Fruit fly (Drosophila melanogaster) whole organism, embryonic: ENCODE measurements around the gene CG14207.

ENCODE experiments used
- ATbp ChIP-seq: fragments of 200-800 bp; sonication (Bioruptor generic); optimal IDR thresholded peaks from 2 replicates; lab custom pipeline; 2017; ENCODE audit warnings: missing biosample characterization, mild to moderate bottlenecking, missing genetic modification characterization, missing genetic modification reagents
- Asciz ChIP-seq: fragments of 200-800 bp; sonication (Bioruptor generic); optimal IDR thresholded peaks from 2 replicates; lab custom pipeline; 2017; ENCODE audit warnings: missing biosample characterization, mild to moderate bottlenecking, missing genetic modification characterization, missing genetic modification reagents
- BEAF-32 ChIP-seq: fragments of 200-800 bp; sonication (Bioruptor generic); optimal IDR thresholded peaks from 3 replicates; lab custom pipeline; 2017; ENCODE audit warnings: missing biosample characterization, missing genetic modification characterization, mild to moderate bottlenecking, moderate library complexity, missing genetic modification reagents
- Bdp1 ChIP-seq: fragments of 200-800 bp; sonication (Bioruptor generic); optimal IDR thresholded peaks from 3 replicates; lab custom pipeline; 2016; ENCODE audit warnings: missing biosample characterization, missing genetic modification characterization
- BtbVII ChIP-seq: fragments of 200-800 bp; sonication (Bioruptor generic); optimal IDR thresholded peaks from 3 replicates; lab custom pipeline; 2017; ENCODE audit warnings: missing biosample characterization, mild to moderate bottlenecking, missing genetic modification characterization
- CG10274 ChIP-seq: fragments of 200-800 bp; sonication (Bioruptor generic); optimal IDR thresholded peaks from 3 replicates; lab custom pipeline; 2017; ENCODE audit warnings: missing biosample characterization, mild to moderate bottlenecking, missing genetic modification characterization
- CG10321 ChIP-seq: fragments of 200-800 bp; sonication (Bioruptor generic); IDR thresholded peaks from 2 replicates; pipeline ENCODE4 v1.3.6; 2022; ENCODE audit warnings: missing biosample characterization, missing genetic modification characterization
- CG10979 ChIP-seq: fragments of 200-800 bp; sonication (Bioruptor generic); optimal IDR thresholded peaks from 2 replicates; lab custom pipeline; 2018; ENCODE audit warnings: missing biosample characterization, mild to moderate bottlenecking, missing genetic modification characterization, moderate library complexity
- CG11695 ChIP-seq: fragments of 200-800 bp; sonication (Bioruptor generic); IDR thresholded peaks from 3 replicates; pipeline ENCODE4 v1.3.6; 2022; ENCODE audit warnings: missing biosample characterization, missing genetic modification characterization
- CG12104 ChIP-seq: fragments of 200-800 bp; sonication (Bioruptor generic); optimal IDR thresholded peaks from 3 replicates; lab custom pipeline; 2016; ENCODE audit warnings: missing biosample characterization, missing genetic modification characterization
- CG13424 ChIP-seq: fragments of 200-800 bp; sonication (Bioruptor generic); optimal IDR thresholded peaks from 2 replicates; lab custom pipeline; 2019; ENCODE audit warnings: missing biosample characterization, mild to moderate bottlenecking, missing genetic modification characterization, moderate library complexity
- CG14014 ChIP-seq: fragments of 200-800 bp; sonication (Bioruptor generic); IDR thresholded peaks from 2 replicates; pipeline ENCODE4 v1.3.6; 2022; ENCODE audit warnings: missing biosample characterization, missing genetic modification characterization
- CG14710 ChIP-seq: fragments of 200-800 bp; sonication (Bioruptor generic); optimal IDR thresholded peaks from 3 replicates; lab custom pipeline; 2019; ENCODE audit warnings: missing biosample characterization, mild to moderate bottlenecking, missing genetic modification characterization, moderate library complexity
- CG17328 ChIP-seq: fragments of 200-800 bp; sonication (Bioruptor generic); IDR thresholded peaks from 2 replicates; pipeline ENCODE4 v1.3.6; 2022; ENCODE audit warnings: missing biosample characterization, missing genetic modification characterization
- CG32767 ChIP-seq: fragments of 200-800 bp; sonication (Bioruptor generic); IDR thresholded peaks from 2 replicates; pipeline ENCODE4 v1.3.6; 2022; ENCODE audit warnings: missing biosample characterization, missing genetic modification characterization
- CG33557 ChIP-seq: fragments of 200-800 bp; sonication (Bioruptor generic); optimal IDR thresholded peaks from 2 replicates; lab custom pipeline; 2019; ENCODE audit warnings: missing biosample characterization, mild to moderate bottlenecking, missing genetic modification characterization, moderate library complexity
- CG3838 ChIP-seq: fragments of 200-800 bp; sonication (Bioruptor generic); optimal IDR thresholded peaks from 3 replicates; lab custom pipeline; 2016; ENCODE audit warnings: missing biosample characterization, missing genetic modification characterization
- CG4730 ChIP-seq: fragments of 200-800 bp; sonication (Bioruptor generic); IDR thresholded peaks from 2 replicates; pipeline ENCODE4 v1.3.6; 2022; ENCODE audit warnings: missing biosample characterization, missing genetic modification characterization
- CG5953 ChIP-seq: fragments of 200-800 bp; sonication (Bioruptor generic); IDR thresholded peaks from 2 replicates; pipeline ENCODE4 v1.3.6; 2022; ENCODE audit warnings: missing biosample characterization, missing genetic modification characterization
- CG6175 ChIP-seq: fragments of 200-800 bp; sonication (Bioruptor generic); IDR thresholded peaks from 3 replicates; pipeline ENCODE4 v1.3.6; 2022; ENCODE audit warnings: missing biosample characterization, missing genetic modification characterization
- CG6791 ChIP-seq: fragments of 200-800 bp; sonication (Bioruptor generic); IDR thresholded peaks from 3 replicates; pipeline ENCODE4 v1.3.6; 2022; ENCODE audit warnings: missing biosample characterization, missing genetic modification characterization; ENCODE audit not compliant: partially characterized antibody
- CG7372 ChIP-seq: fragments of 200-800 bp; sonication (Bioruptor generic); IDR thresholded peaks from 2 replicates; pipeline ENCODE4 v1.3.6; 2022; ENCODE audit warnings: missing biosample characterization, missing genetic modification characterization
- CG7786 ChIP-seq: fragments of 200-800 bp; sonication (Bioruptor generic); optimal IDR thresholded peaks from 2 replicates; lab custom pipeline; 2016; ENCODE audit warnings: missing biosample characterization, missing genetic modification characterization
- CkIIα-i1 ChIP-seq: fragments of 200-800 bp; sonication (Bioruptor generic); IDR thresholded peaks from 2 replicates; pipeline ENCODE4 v1.3.6; 2022; ENCODE audit warnings: missing biosample characterization, missing genetic modification characterization
- Dbx ChIP-seq: fragments of 200-800 bp; sonication (Bioruptor generic); IDR thresholded peaks from 3 replicates; pipeline ENCODE4 v1.3.6; 2022; ENCODE audit warnings: missing biosample characterization, missing genetic modification characterization
- Dref ChIP-seq: fragments of 200-800 bp; sonication (Bioruptor generic); IDR thresholded peaks from 2 replicates; pipeline ENCODE4 v1.3.6; 2022; ENCODE audit warnings: missing biosample characterization, missing genetic modification characterization
- E2f2 ChIP-seq: fragments of 200-800 bp; sonication (Bioruptor generic); IDR thresholded peaks from 2 replicates; pipeline ENCODE4 v1.3.6; 2022; ENCODE audit warnings: missing biosample characterization, missing genetic modification characterization
- Ets97D ChIP-seq: fragments of 200-800 bp; sonication (Bioruptor generic); optimal IDR thresholded peaks from 3 replicates; lab custom pipeline; 2016; ENCODE audit warnings: missing biosample characterization, missing genetic modification characterization
- Fer1 ChIP-seq: fragments of 200-800 bp; sonication (Bioruptor generic); optimal IDR thresholded peaks from 2 replicates; lab custom pipeline; 2017; ENCODE audit warnings: missing biosample characterization, mild to moderate bottlenecking, missing genetic modification characterization
- Mrtf ChIP-seq: fragments of 200-800 bp; sonication (Bioruptor generic); IDR thresholded peaks from 3 replicates; pipeline ENCODE4 v1.3.6; 2022; ENCODE audit warnings: missing biosample characterization, missing genetic modification characterization
- Nf-YB ChIP-seq: fragments of 200-800 bp; sonication (Bioruptor generic); optimal IDR thresholded peaks from 3 replicates; lab custom pipeline; 2019; ENCODE audit warnings: missing biosample characterization, mild to moderate bottlenecking, missing genetic modification characterization, moderate library complexity
- Nf-YC ChIP-seq: fragments of 200-800 bp; optimal IDR thresholded peaks from 3 replicates; lab custom pipeline; 2019; ENCODE audit warnings: missing biosample characterization, mild to moderate bottlenecking, missing genetic modification characterization, moderate library complexity
- Oli ChIP-seq: fragments of 200-800 bp; sonication (Bioruptor generic); optimal IDR thresholded peaks from 2 replicates; lab custom pipeline; 2018; ENCODE audit warnings: missing biosample characterization, mild to moderate bottlenecking, missing genetic modification characterization, moderate library complexity
- PHDP ChIP-seq: fragments of 200-800 bp; sonication (Bioruptor generic); optimal IDR thresholded peaks from 3 replicates; lab custom pipeline; 2018; ENCODE audit warnings: missing biosample characterization, mild to moderate bottlenecking, missing genetic modification characterization, moderate library complexity
- Ptx1 ChIP-seq: fragments of 200-800 bp; sonication (Bioruptor generic); IDR thresholded peaks from 2 replicates; pipeline ENCODE4 v1.3.6; 2022; ENCODE audit warnings: missing biosample characterization, missing genetic modification characterization
- ap ChIP-seq: fragments of 200-800 bp; sonication (Bioruptor generic); IDR thresholded peaks from 2 replicates; pipeline ENCODE4 v1.3.6; 2022; ENCODE audit warnings: missing biosample characterization, missing genetic modification characterization
- dm ChIP-seq: fragments of 200-800 bp; sonication (Bioruptor generic); optimal IDR thresholded peaks from 3 replicates; lab custom pipeline; 2016; ENCODE audit warnings: missing biosample characterization, missing genetic modification characterization
- ewg ChIP-seq: fragments of 200-800 bp; sonication (Bioruptor generic); optimal IDR thresholded peaks from 3 replicates; lab custom pipeline; 2017; ENCODE audit warnings: mild to moderate bottlenecking, missing biosample characterization, missing genetic modification reagents, missing genetic modification characterization
- gt ChIP-seq: fragments of 200-800 bp; sonication (Bioruptor generic); IDR thresholded peaks from 2 replicates; pipeline ENCODE4 v1.3.6; 2022; ENCODE audit warnings: missing biosample characterization, missing genetic modification characterization
- h ChIP-seq: fragments of >200 bp; optimal IDR thresholded peaks from 2 replicates; lab custom pipeline; 2017
- kay ChIP-seq: fragments of 200-800 bp; sonication (Bioruptor generic); optimal IDR thresholded peaks from 2 replicates; lab custom pipeline; 2016; ENCODE audit warnings: missing biosample characterization, missing genetic modification characterization
- ken ChIP-seq: fragments of 200-800 bp; sonication (Bioruptor generic); IDR thresholded peaks from 3 replicates; pipeline ENCODE4 v1.3.6; 2022; ENCODE audit warnings: missing biosample characterization, missing genetic modification characterization
- nau ChIP-seq: fragments of 200-800 bp; sonication (Bioruptor generic); optimal IDR thresholded peaks from 3 replicates; lab custom pipeline; 2017; ENCODE audit warnings: missing biosample characterization, mild to moderate bottlenecking, missing genetic modification characterization, missing genetic modification reagents
- nom ChIP-seq: fragments of 200-800 bp; sonication (Bioruptor generic); optimal IDR thresholded peaks from 2 replicates; lab custom pipeline; 2017; ENCODE audit warnings: missing biosample characterization, missing genetic modification characterization, mild to moderate bottlenecking, moderate library complexity, missing genetic modification reagents
- otp ChIP-seq: fragments of 200-800 bp; sonication (Bioruptor generic); IDR thresholded peaks from 3 replicates; pipeline ENCODE4, ENCODE4 v1.3.6; 2022; ENCODE audit warnings: missing biosample characterization, missing genetic modification characterization
- sd ChIP-seq: fragments of 200-800 bp; sonication (Bioruptor generic); optimal IDR thresholded peaks from 3 replicates; lab custom pipeline; 2018; ENCODE audit warnings: missing biosample characterization, mild to moderate bottlenecking, missing genetic modification characterization, moderate library complexity
- shn ChIP-seq: fragments of 200-800 bp; sonication (Bioruptor generic); optimal IDR thresholded peaks from 3 replicates; lab custom pipeline; 2016; ENCODE audit warnings: missing biosample characterization, missing genetic modification characterization
- sna ChIP-seq: fragments of 200-800 bp; sonication (Bioruptor generic); IDR thresholded peaks from 2 replicates; pipeline ENCODE4 v1.3.6; 2022; ENCODE audit warnings: missing biosample characterization, missing genetic modification characterization; ENCODE audit not compliant: partially characterized antibody
- sqz ChIP-seq: fragments of 200-800 bp; sonication (Bioruptor generic); optimal IDR thresholded peaks from 3 replicates; lab custom pipeline; 2018; ENCODE audit warnings: missing biosample characterization, mild to moderate bottlenecking, missing genetic modification characterization
- zen ChIP-seq: fragments of 200-800 bp; sonication (Bioruptor generic); optimal IDR thresholded peaks from 3 replicates; lab custom pipeline; 2018; ENCODE audit warnings: missing biosample characterization, mild to moderate bottlenecking, missing genetic modification characterization, moderate library complexity
- zen2 ChIP-seq: fragments of 200-800 bp; sonication (Bioruptor generic); IDR thresholded peaks from 3 replicates; pipeline ENCODE4 v1.3.6; 2022; ENCODE audit warnings: missing biosample characterization, missing genetic modification characterization; ENCODE audit not compliant: partially characterized antibody

CG14207 gene

DNA sequence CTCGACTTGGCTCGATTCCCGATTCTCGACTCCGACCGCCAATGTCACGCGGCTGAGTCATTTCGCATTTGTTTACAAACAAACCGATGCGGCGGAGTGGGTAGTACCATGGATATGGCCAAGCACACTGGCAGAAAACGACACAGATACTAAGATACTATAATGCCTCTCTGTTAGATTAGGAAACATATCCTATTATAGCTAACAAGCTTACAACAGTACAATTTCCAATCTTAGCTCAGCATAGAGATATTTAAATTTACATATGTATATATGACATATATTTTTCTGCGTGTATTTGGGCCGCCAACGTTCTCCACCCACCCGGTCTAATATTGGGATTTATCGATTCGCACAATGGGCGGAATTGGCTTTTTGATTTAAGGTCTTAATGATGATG lies 1.0 kb upstream of the CG14207 start (continued):
- TF ChIP-seq CG10321 (GFP tag; lab: Robert Waterston, UW) (no peak), CG10274 (peak; percentile 43), ewg (GFP tag; lab: Kevin White, UChicago) (peak; percentile 48), Asciz (GFP tag; lab: Kevin White, UChicago) (peak; percentile 52), CG3838 (GFP tag; lab: Kevin White, UChicago) (no peak), zen2 (no peak), nom (GFP tag; lab: Kevin White, UChicago) (peak; percentile 21), Oli (peak; percentile 78), PHDP (tag; lab: Kevin White, UChicago) (peak; percentile 71), CG6791 (GFP tag; lab: Robert Waterston, UW) (no peak), zen (tag; lab: Kevin White, UChicago) (peak; percentile 77), CG7786 (GFP tag; lab: Kevin White, UChicago) (peak; percentile 38), Mrtf (peak; percentile 72; the same call in 1 of the 3 replicates), Ptx1 (GFP tag; lab: Robert Waterston, UW) (peak; percentile 82), Dref (GFP tag; lab: Robert Waterston, UW) (0 out of 2 replicates have a peak, but pooled peaks have one; percentile 26), ken (GFP tag; lab: Robert Waterston, UW) (peak; percentile 71), Bdp1 (GFP tag; lab: Kevin White, UChicago) (no peak), CG10979 (tag; lab: Kevin White, UChicago) (peak; percentile 65), BEAF-32 (no peak), CkIIα-i1 (GFP tag; lab: Robert Waterston, UW) (0 out of 2 replicates have a peak, but pooled peaks have one; percentile 16), CG4730 (peak; percentile 62), ap (GFP tag; lab: Robert Waterston, UW) (peak; percentile 58), E2f2 (GFP tag; lab: Robert Waterston, UW) (peak; percentile 63), BtbVII (GFP tag; lab: Kevin White, UChicago) (peak; percentile 61), Nf-YB (GFP tag; lab: Kevin White, UChicago) (peak; percentile 36), Fer1 (GFP tag; lab: Kevin White, UChicago) (peak; percentile 77), sna (no peak), CG14014 (GFP tag; lab: Robert Waterston, UW) (peak; percentile 88), CG5953 (peak; percentile 61), ATbp (GFP tag; lab: Kevin White, UChicago) (peak; percentile 67), CG11695 (GFP tag; lab: Robert Waterston, UW) (peak; percentile 65; the same call in 2 of the 3 replicates), Dbx (peak; percentile 82), otp (GFP tag; lab: Robert Waterston, UW) (peak; percentile 76; the same call in 2 of the 3 replicates), Nf-YC (peak; percentile 64), CG32767 (GFP tag; lab: Robert Waterston, UW) (peak; percentile 68), shn (GFP tag; lab: Kevin White, UChicago) (no peak), CG17328 (GFP tag; lab: Robert Waterston, UW) (peak; percentile 74), nau (peak; percentile 59), sqz (GFP tag; lab: Kevin White, UChicago) (peak; percentile 5), CG7372 (GFP tag; lab: Robert Waterston, UW) (peak; percentile 59), Ets97D (GFP tag; lab: Kevin White, UChicago) (peak; percentile 20), CG14710 (tag; lab: Kevin White, UChicago) (peak; percentile 44), sd (tag; lab: Kevin White, UChicago) (peak; percentile 25), h (lab: Kevin White, UChicago) (no peak), CG33557 (GFP tag; lab: Kevin White, UChicago) (no peak), CG12104 (peak; percentile 30), CG6175 (GFP tag; lab: Robert Waterston, UW) (peak; percentile 74), dm (GFP tag; lab: Kevin White, UChicago) (no peak), CG13424 (peak; percentile 75), gt (GFP tag; lab: Robert Waterston, UW) (peak; percentile 35; the same call in 1 of the 2 replicates), kay (GFP tag; lab: Kevin White, UChicago) (peak; percentile 68)
